Worm (Caenorhabditis elegans) whole organism, L1 larva: Measurements from ENCODE around the gene Y37D8A.16.

ENCODE experiments used
- ama-1 ChIP-seq: fragments of 150-350 bp; optimal IDR thresholded peaks from 2 replicates; lab custom pipeline; 2014
- ces-1 ChIP-seq: fragments of 150-350 bp; optimal IDR thresholded peaks from 2 replicates; lab custom pipeline; 2014; ENCODE audit warnings: missing biosample characterization, missing genetic modification reagents, missing genetic modification characterization
- fkh-10 ChIP-seq: sonication (generic microtip); optimal IDR thresholded peaks from 2 replicates; lab custom pipeline; 2017; ENCODE audit warnings: missing biosample characterization, missing genetic modification reagents, missing genetic modification characterization
- fos-1 ChIP-seq: fragments of 150-350 bp; optimal IDR thresholded peaks from 2 replicates; lab custom pipeline; 2014; ENCODE audit warnings: missing biosample characterization, missing genetic modification characterization
- lin-15B ChIP-seq: fragments of 150-350 bp; sonication (generic microtip); optimal IDR thresholded peaks from 3 replicates; lab custom pipeline; 2014; ENCODE audit warnings: missing biosample characterization, missing genetic modification characterization
- mdl-1 ChIP-seq, 2 experiments: fragments of 150-350 bp; optimal IDR thresholded peaks; 2 replicates each; lab custom pipeline; 2014 to 2017; ENCODE audit warnings: missing biosample characterization in 2 of 2, missing genetic modification characterization in 2 of 2, inconsistent platforms in 1 of 2
- nhr-12 ChIP-seq: sonication (generic microtip); optimal IDR thresholded peaks from 2 replicates; lab custom pipeline; 2017; ENCODE audit warnings: missing biosample characterization, missing genetic modification characterization
- nhr-77 ChIP-seq: fragments of 150-350 bp; optimal IDR thresholded peaks from 2 replicates; lab custom pipeline; 2014; ENCODE audit warnings: missing biosample characterization, missing genetic modification characterization
- skn-1 ChIP-seq: fragments of 150-350 bp; optimal IDR thresholded peaks from 2 replicates; lab custom pipeline; 2014; ENCODE audit warnings: missing biosample characterization, missing genetic modification characterization
- unc-130 ChIP-seq: fragments of 150-350 bp; optimal IDR thresholded peaks from 2 replicates; lab custom pipeline; 2017; ENCODE audit warnings: missing biosample characterization, missing genetic modification characterization, inconsistent platforms

DNA sequence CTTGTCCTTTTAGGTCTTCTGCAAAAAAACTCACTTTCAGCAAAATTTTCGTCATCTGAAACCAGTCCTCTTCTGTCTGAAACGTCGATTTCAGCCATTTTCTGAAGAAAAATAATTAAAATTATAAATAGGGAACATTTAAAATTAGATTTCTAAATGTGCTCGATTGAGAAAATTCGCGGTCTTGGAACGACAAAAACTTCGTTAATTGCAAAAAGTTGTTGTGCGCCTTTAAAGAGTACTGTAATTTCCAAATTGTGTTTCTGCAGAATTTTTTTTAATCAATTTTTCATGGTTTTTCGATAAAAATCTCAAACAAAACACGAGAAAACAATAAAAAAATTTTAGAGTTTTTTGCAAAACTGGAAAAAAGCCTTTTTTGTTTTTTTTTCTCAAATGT lies 48.4 kb upstream of the Y37D8A.16 start, which contains the start of gene ttm-1:
- TF ChIP-seq fkh-10 (no peak), ama-1 (lab: Kevin White, UChicago) (no peak), nhr-77 (tag; lab: Kevin White, UChicago) (no peak), nhr-12 (tag; lab: Kevin White, UChicago) (no peak), lin-15B (tag; lab: Kevin White, UChicago) (no peak), ces-1 (no peak), mdl-1 (tag; optimal IDR thresholded peaks at IDR 0.05; lab: Kevin White, UChicago) (no peak), fos-1 (tag; lab: Kevin White, UChicago) (no peak), skn-1 (tag; lab: Kevin White, UChicago) (no peak), unc-130 (tag; lab: Kevin White, UChicago) (no peak)
